Worm (Caenorhabditis elegans) whole organism, L1 larva: Measurements from ENCODE around the gene Y94A7B.11.

Experiments
- C16A3.4 ChIP-seq: fragments of 150-350 bp; optimal IDR thresholded peaks from 2 replicates; lab custom pipeline; 2014; ENCODE audit warnings: missing biosample characterization, missing genetic modification characterization
- F16B12.6 ChIP-seq: fragments of 150-350 bp; optimal IDR thresholded peaks from 2 replicates; lab custom pipeline; 2014; ENCODE audit warnings: missing biosample characterization, missing genetic modification characterization
- alr-1 ChIP-seq: fragments of 200-800 bp; sonication (Bioruptor generic); optimal IDR thresholded peaks from 2 replicates; lab custom pipeline; 2018; ENCODE audit warnings: borderline replicate concordance, mild to moderate bottlenecking, missing genetic modification characterization, missing compliant biosample characterization
- aly-2 ChIP-seq: fragments of 150-350 bp; optimal IDR thresholded peaks from 2 replicates; lab custom pipeline; 2014; ENCODE audit warnings: missing biosample characterization, missing genetic modification characterization
- ama-1 ChIP-seq: fragments of 150-350 bp; optimal IDR thresholded peaks from 2 replicates; lab custom pipeline; 2014
- blmp-1 ChIP-seq: fragments of 150-350 bp; optimal IDR thresholded peaks from 2 replicates; lab custom pipeline; 2014; ENCODE audit warnings: missing biosample characterization, missing genetic modification characterization
- dpl-1 ChIP-seq, 3 experiments: fragments of 150-350 bp in 2 of 3; sonication (generic microtip) in 1 of 3; optimal IDR thresholded peaks; 2 replicates each; lab custom pipeline; 2014 to 2017; ENCODE audit warnings: missing biosample characterization in 3 of 3, missing genetic modification characterization in 3 of 3, missing genetic modification reagents in 3 of 3
- efl-1 ChIP-seq, 4 experiments: fragments of 150-350 bp; optimal IDR thresholded peaks in 3 of 4; peaks in 1 of 4; 1 replicate in 1 of 4; 2 replicates in 3 of 4; lab custom pipeline; 2014; ENCODE audit warnings: missing biosample characterization in 2 of 4, missing genetic modification characterization in 2 of 4, missing genetic modification reagents in 2 of 4
- elt-2 ChIP-seq: sonication (generic microtip); optimal IDR thresholded peaks from 2 replicates; lab custom pipeline; 2016; ENCODE audit warnings: missing genetic modification characterization, mild to moderate bottlenecking, inconsistent platforms, missing compliant biosample characterization, missing genetic modification reagents
- fkh-8 ChIP-seq: sonication (generic microtip); optimal IDR thresholded peaks from 2 replicates; lab custom pipeline; 2016; ENCODE audit warnings: mild to moderate bottlenecking, missing genetic modification characterization, missing compliant biosample characterization
- hlh-4 ChIP-seq: sonication (generic microtip); optimal IDR thresholded peaks from 2 replicates; lab custom pipeline; 2016; ENCODE audit warnings: mild to moderate bottlenecking, missing genetic modification characterization, missing compliant biosample characterization
- hpl-2 ChIP-seq: fragments of 150-350 bp; optimal IDR thresholded peaks from 2 replicates; lab custom pipeline; 2014; ENCODE audit warnings: missing biosample characterization, missing genetic modification reagents, missing genetic modification characterization
- jun-1 ChIP-seq: fragments of 150-350 bp; optimal IDR thresholded peaks from 2 replicates; lab custom pipeline; 2014; ENCODE audit warnings: missing biosample characterization, missing genetic modification reagents, missing genetic modification characterization
- lin-14 ChIP-seq: fragments of 200-800 bp; sonication (Bioruptor generic); optimal IDR thresholded peaks from 2 replicates; lab custom pipeline; 2018; ENCODE audit warnings: mild to moderate bottlenecking, missing genetic modification characterization, moderate library complexity, missing compliant biosample characterization
- lin-15B ChIP-seq: fragments of 150-350 bp; sonication (generic microtip); optimal IDR thresholded peaks from 3 replicates; lab custom pipeline; 2014; ENCODE audit warnings: missing biosample characterization, missing genetic modification characterization
- lin-35 ChIP-seq, 2 experiments: fragments of 150-350 bp; optimal IDR thresholded peaks; 2 replicates each; lab custom pipeline; 2014; ENCODE audit warnings: missing biosample characterization in 2 of 2, missing genetic modification characterization in 2 of 2, missing genetic modification reagents in 2 of 2
- mdl-1 ChIP-seq, 2 experiments: fragments of 150-350 bp; optimal IDR thresholded peaks; 2 replicates each; lab custom pipeline; 2014 to 2017; ENCODE audit warnings: missing biosample characterization in 2 of 2, missing genetic modification characterization in 2 of 2, inconsistent platforms in 1 of 2
- mef-2 ChIP-seq: fragments of 150-350 bp; optimal IDR thresholded peaks from 2 replicates; lab custom pipeline; 2014; ENCODE audit warnings: missing biosample characterization, missing genetic modification characterization
- nhr-19 ChIP-seq: fragments of 200-800 bp; sonication (Bioruptor generic); conservative IDR thresholded peaks from 2 replicates; pipeline ENCODE4 v1.3.6; 2022; ENCODE audit warnings: missing genetic modification characterization, missing compliant biosample characterization
- nhr-28 ChIP-seq: fragments of 150-350 bp; optimal IDR thresholded peaks from 2 replicates; lab custom pipeline; 2014; ENCODE audit warnings: missing biosample characterization, missing genetic modification characterization
- nhr-47 ChIP-seq: sonication (generic microtip); optimal IDR thresholded peaks from 2 replicates; lab custom pipeline; 2016; ENCODE audit warnings: mild to moderate bottlenecking, missing genetic modification characterization, moderate library complexity, missing compliant biosample characterization
- nhr-71 ChIP-seq: sonication (generic microtip); optimal IDR thresholded peaks from 2 replicates; lab custom pipeline; 2016; ENCODE audit warnings: mild to moderate bottlenecking, missing genetic modification characterization, moderate library complexity, missing compliant biosample characterization
- nhr-90 ChIP-seq: sonication (generic microtip); optimal IDR thresholded peaks from 2 replicates; lab custom pipeline; 2016; ENCODE audit warnings: mild to moderate bottlenecking, missing genetic modification characterization, missing compliant biosample characterization; ENCODE audit not compliant: poor library complexity
- skn-1 ChIP-seq: fragments of 150-350 bp; optimal IDR thresholded peaks from 2 replicates; lab custom pipeline; 2014; ENCODE audit warnings: missing biosample characterization, missing genetic modification characterization
- snpc-4 ChIP-seq: fragments of 150-350 bp; optimal IDR thresholded peaks from 2 replicates; lab custom pipeline; 2014; ENCODE audit warnings: missing biosample characterization, missing genetic modification characterization
- snu-23 ChIP-seq: sonication (generic microtip); optimal IDR thresholded peaks from 2 replicates; lab custom pipeline; 2016; ENCODE audit warnings: missing genetic modification characterization, missing compliant biosample characterization
- sptf-1 ChIP-seq: fragments of 150-350 bp; optimal IDR thresholded peaks from 2 replicates; lab custom pipeline; 2014; ENCODE audit warnings: missing biosample characterization, missing genetic modification characterization
- sup-37 ChIP-seq: fragments of 200-800 bp; sonication (Bioruptor generic); optimal IDR thresholded peaks from 2 replicates; lab custom pipeline; 2018; ENCODE audit warnings: mild to moderate bottlenecking, missing genetic modification characterization, missing compliant biosample characterization
- tlp-1 ChIP-seq: fragments of 150-350 bp; optimal IDR thresholded peaks from 2 replicates; lab custom pipeline; 2014; ENCODE audit warnings: missing biosample characterization, missing genetic modification characterization
- unc-86 ChIP-seq: sonication (generic microtip); optimal IDR thresholded peaks from 2 replicates; lab custom pipeline; 2016; ENCODE audit warnings: missing genetic modification characterization, missing compliant biosample characterization
- xbp-1 ChIP-seq: sonication (generic microtip); optimal IDR thresholded peaks from 2 replicates; lab custom pipeline; 2016; ENCODE audit warnings: missing genetic modification characterization, missing compliant biosample characterization
- zag-1 ChIP-seq: fragments of 150-350 bp; optimal IDR thresholded peaks from 2 replicates; lab custom pipeline; 2014; ENCODE audit warnings: missing biosample characterization, missing genetic modification characterization
- zip-4 ChIP-seq: fragments of 200-800 bp; sonication (Bioruptor generic); optimal IDR thresholded peaks from 2 replicates; lab custom pipeline; 2018; ENCODE audit warnings: mild to moderate bottlenecking, missing genetic modification characterization, moderate library complexity, missing compliant biosample characterization
- ztf-11 ChIP-seq, 2 experiments: sonication (generic microtip); optimal IDR thresholded peaks; 2 replicates each; lab custom pipeline; 2016 to 2017; ENCODE audit warnings: missing genetic modification characterization in 2 of 2, missing biosample characterization in 1 of 2, missing compliant biosample characterization in 1 of 2

Y94A7B.11 gene

ce11 chrV:17790191-17790590 is 12.2 kb downstream of the Y94A7B.11 start, which contains the start of gene srh-290:
TSS of gene srh-290 (plus strand) at chrV:17790491.
- TF ChIP-seq zag-1 (tag; lab: Kevin White, UChicago) (no peak), lin-14 (no peak), ama-1 (lab: Kevin White, UChicago) (no peak), xbp-1 (tag; lab: Kevin White, UChicago) (no peak), nhr-28 (tag; lab: Kevin White, UChicago) (no peak), efl-1 (optimal IDR thresholded peaks at IDR 0.05; lab: Kevin White, UChicago) (no peak), efl-1 (GFP tag; optimal IDR thresholded peaks at IDR 0.05 in 1 of 2; lab: Kevin White, UChicago) (no peak), fkh-8 (no peak), nhr-90 (no peak), sptf-1 (tag; lab: Kevin White, UChicago) (no peak)
- TF ChIP-seq, all 84 proteins: peak for 0

- TF ChIP-seq lin-15B (no peak), aly-2 (tag; lab: Kevin White, UChicago) (no peak), zag-1 (tag; lab: Kevin White, UChicago) (no peak), F16B12.6 (tag; lab: Kevin White, UChicago) (no peak), hpl-2 (GFP tag; lab: Kevin White, UChicago) (no peak), zip-4 (no peak), alr-1 (no peak), snu-23 (GFP tag; lab: Kevin White, UChicago) (no peak), nhr-71 (no peak), xbp-1 (tag; lab: Kevin White, UChicago) (no peak), unc-86 (no peak), nhr-28 (tag; lab: Kevin White, UChicago) (no peak), C16A3.4 (no peak), ztf-11 (tag; optimal IDR thresholded peaks at IDR 0.05; lab: Kevin White, UChicago) (no peak)
These were observed 18.1 kb downstream of the Y94A7B.11 start for ce11 chrV:17784363-17784762.

ce11 chrV:17783542-17783941 is 18.9 kb downstream of the Y94A7B.11 start, which contains the start of gene srab-12:
TSS of gene srab-12 (minus strand) at chrV:17783642.
- TF ChIP-seq nhr-47 (tag; lab: Kevin White, UChicago) (no peak), hpl-2 (GFP tag; lab: Kevin White, UChicago) (no peak), sup-37 (no peak), snpc-4 (tag; lab: Kevin White, UChicago) (no peak), nhr-71 (no peak), mef-2 (tag; lab: Kevin White, UChicago) (no peak), mdl-1 (tag; optimal IDR thresholded peaks at IDR 0.05; lab: Kevin White, UChicago) (no peak), tlp-1 (no peak), skn-1 (tag; lab: Kevin White, UChicago) (no peak), lin-14 (no peak), nhr-28 (tag; lab: Kevin White, UChicago) (no peak), nhr-19 (GFP tag; lab: Robert Waterston, UW) (no peak), hlh-4 (tag; lab: Kevin White, UChicago) (no peak)

ce11 chrV:17780285-17780684 is 22.1 kb downstream of the Y94A7B.11 start:
- TF ChIP-seq skn-1 (tag; lab: Kevin White, UChicago) (no peak), elt-2 (tag; lab: Kevin White, UChicago) (peak; percentile 17), lin-35 (GFP tag; optimal IDR thresholded peaks at IDR 0.05; lab: Kevin White, UChicago) (peak in 1 of 2 experiments; percentile 25), blmp-1 (peak; percentile 40), dpl-1 (GFP tag; optimal IDR thresholded peaks at IDR 0.05; lab: Kevin White, UChicago) (no peak), efl-1 (optimal IDR thresholded peaks at IDR 0.05; lab: Kevin White, UChicago) (no peak), efl-1 (GFP tag; optimal IDR thresholded peaks at IDR 0.05 in 1 of 2; lab: Kevin White, UChicago) (peak in 1 of 2 experiments; percentile 11), jun-1 (tag; lab: Kevin White, UChicago) (no peak)
- TF ChIP-seq, all 84 proteins: peak for 4

ce11 chrV:17777624-17778023 is 24.8 kb downstream of the Y94A7B.11 start, which contains the start of gene C47A10.12:
TSS of gene C47A10.12 (plus strand) at chrV:17777924.
- TF ChIP-seq lin-35 (GFP tag; optimal IDR thresholded peaks at IDR 0.05; lab: Kevin White, UChicago), result no peak
- TF ChIP-seq snpc-4 (tag; lab: Kevin White, UChicago), result no peak
